Worm (Caenorhabditis elegans): ENCODE results near the gene F54B8.4.

The F54B8.4 gene

DNA sequence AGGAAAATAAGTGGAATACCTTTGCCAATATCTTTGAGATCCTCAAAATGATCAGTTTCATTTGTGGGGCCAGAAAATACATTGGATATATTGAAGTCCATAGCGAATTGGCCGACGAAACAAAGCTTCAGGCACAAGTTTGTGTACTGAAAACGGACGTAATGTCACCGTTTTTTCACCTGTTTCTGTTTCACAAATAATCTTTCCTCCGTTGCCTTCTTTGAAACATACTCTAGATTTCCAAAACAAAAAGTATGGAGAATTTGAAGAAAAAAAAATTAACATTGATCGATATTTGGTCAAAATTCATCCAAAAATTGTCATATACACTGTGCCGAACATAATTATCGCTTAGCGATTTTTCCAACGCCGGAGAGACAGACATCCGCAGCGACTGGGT, 46.4 kb downstream of the F54B8.4 start, which contains the start of gene srz-12:
Gene srz-12, minus strand, starts transcription at position 101 of the 400 bp plus-strand sequence.
- TF ChIP-seq ama-1 (optimal IDR thresholded peaks at IDR 0.05) (no peak), ztf-11 (tag; optimal IDR thresholded peaks at IDR 0.05) (no peak), fos-1 (tag; optimal IDR thresholded peaks at IDR 0.05) (no peak), ZK546.5 (tag; optimal IDR thresholded peaks at IDR 0.05) (no peak), lsy-2 (tag; optimal IDR thresholded peaks at IDR 0.05) (no peak), ztf-4 (tag; optimal IDR thresholded peaks at IDR 0.05) (no peak), nhr-25 (tag; optimal IDR thresholded peaks at IDR 0.05) (no peak), lin-11 (tag; optimal IDR thresholded peaks at IDR 0.05) (no peak), nhr-23 (tag; optimal IDR thresholded peaks at IDR 0.05) (no peak), unc-62 (GFP tag; optimal IDR thresholded peaks at IDR 0.05) (no peak), crh-2 (tag; optimal IDR thresholded peaks at IDR 0.05) (no peak), skn-1 (tag; optimal IDR thresholded peaks at IDR 0.05) (no peak)

- TF ChIP-seq unc-39 (tag; optimal IDR thresholded peaks at IDR 0.05) (no peak), unc-62 (GFP tag; optimal IDR thresholded peaks at IDR 0.05) (no peak), blmp-1 (tag; optimal IDR thresholded peaks at IDR 0.05; ENCODE audit: insufficient read depth) (no peak), ama-1 (optimal IDR thresholded peaks at IDR 0.05) (no peak), nhr-23 (tag; optimal IDR thresholded peaks at IDR 0.05) (no peak), lin-13 (GFP tag; optimal IDR thresholded peaks at IDR 0.05) (no peak), crh-2 (tag; optimal IDR thresholded peaks at IDR 0.05) (no peak), alr-1 (tag; optimal IDR thresholded peaks at IDR 0.05) (no peak), fos-1 (tag; optimal IDR thresholded peaks at IDR 0.05) (no peak), mbf-1 (tag; optimal IDR thresholded peaks at IDR 0.05) (no peak), nhr-25 (tag; optimal IDR thresholded peaks at IDR 0.05) (no peak)
Observed at ce11 chrV:15863042-15863441, 46.9 kb downstream of the F54B8.4 start, which contains the start of gene srh-299. Gene srh-299 (plus strand): TSS chrV:15863342.

DNA sequence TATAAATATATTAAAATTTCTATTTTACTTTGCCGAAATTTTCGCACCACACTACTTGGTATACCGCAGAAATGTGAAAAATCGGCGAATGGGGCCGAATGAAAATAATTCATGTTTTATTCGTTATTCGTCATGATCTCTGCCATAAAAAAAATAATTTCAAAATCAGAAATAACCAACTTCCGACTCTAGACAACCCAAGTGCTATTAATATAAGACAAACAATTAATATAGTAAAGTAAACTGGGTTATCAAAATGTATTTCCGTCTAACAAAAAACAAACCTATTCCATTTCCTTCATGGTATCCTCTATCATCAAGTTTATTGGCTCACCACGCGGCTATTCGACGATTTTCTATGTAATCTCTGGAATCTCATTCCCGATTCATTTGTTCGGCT, 49.7 kb downstream of the F54B8.4 start, which contains the start of gene srh-293:
Gene srh-293, plus strand, starts transcription at position 301 of the 400 bp plus-strand sequence.
- no peak for TF ChIP-seq R02D3.7 (tag; optimal IDR thresholded peaks at IDR 0.05)
- no peak for TF ChIP-seq nhr-6 (tag; optimal IDR thresholded peaks at IDR 0.05)
- no peak for TF ChIP-seq Y55F3AM.14 (GFP tag; optimal IDR thresholded peaks at IDR 0.05)
- TF ChIP-seq unc-62 (GFP tag; optimal IDR thresholded peaks at IDR 0.05): no peak
- TF ChIP-seq peb-1 (tag; optimal IDR thresholded peaks at IDR 0.05): no peak
- no peak for TF ChIP-seq snpc-4 (tag; optimal IDR thresholded peaks at IDR 0.05)
- no peak for TF ChIP-seq dmd-4 (tag; optimal IDR thresholded peaks at IDR 0.05)
- TF ChIP-seq unc-55 (GFP tag; optimal IDR thresholded peaks at IDR 0.05): no peak
- no peak for TF ChIP-seq nhr-23 (tag; optimal IDR thresholded peaks at IDR 0.05)
- TF ChIP-seq ztf-1 (GFP tag; conservative IDR thresholded peaks at IDR 0.05): no peak
- TF ChIP-seq sem-4 (tag; optimal IDR thresholded peaks at IDR 0.05): no peak
- no peak for TF ChIP-seq ceh-16 (tag; optimal IDR thresholded peaks at IDR 0.05)
- no peak for TF ChIP-seq mdl-1 (tag; optimal IDR thresholded peaks at IDR 0.05)
- no peak for TF ChIP-seq lin-11 (tag; optimal IDR thresholded peaks at IDR 0.05)
- TF ChIP-seq nhr-25 (tag; optimal IDR thresholded peaks at IDR 0.05): no peak
- no peak for TF ChIP-seq ZK546.5 (tag; optimal IDR thresholded peaks at IDR 0.05)
- no peak for TF ChIP-seq lin-13 (GFP tag; optimal IDR thresholded peaks at IDR 0.05)
- no peak for TF ChIP-seq lsy-2 (tag; optimal IDR thresholded peaks at IDR 0.05)
